Worm (Caenorhabditis elegans) whole organism, young adult: ENCODE data around the gene calu-1.

Source experiments
- rec-8 ChIP-seq, 2 experiments: sonication (generic microtip); optimal IDR thresholded peaks; 2 replicates each; lab custom pipeline; 2016; ENCODE audit warnings: mild to moderate bottlenecking in 2 of 2, missing genetic modification characterization in 2 of 2, missing genetic modification reagents in 2 of 2, missing genotype in 2 of 2, missing biosample characterization in 1 of 2, missing compliant biosample characterization in 1 of 2, moderate library complexity in 1 of 2

calu-1 gene

ce11 chrX:4920942-4921540, 49.7 kb downstream of the calu-1 start, which contains the start of gene K05B2.4:
Gene K05B2.4 (minus strand): TSS chrX:4920992.
- no peak for TF ChIP-seq rec-8 (tag; optimal IDR thresholded peaks at IDR 0.05; lab: Kevin White, UChicago)
